Fruit fly (Drosophila melanogaster): Measurements from ENCODE around the gene CG33644.

DNA sequence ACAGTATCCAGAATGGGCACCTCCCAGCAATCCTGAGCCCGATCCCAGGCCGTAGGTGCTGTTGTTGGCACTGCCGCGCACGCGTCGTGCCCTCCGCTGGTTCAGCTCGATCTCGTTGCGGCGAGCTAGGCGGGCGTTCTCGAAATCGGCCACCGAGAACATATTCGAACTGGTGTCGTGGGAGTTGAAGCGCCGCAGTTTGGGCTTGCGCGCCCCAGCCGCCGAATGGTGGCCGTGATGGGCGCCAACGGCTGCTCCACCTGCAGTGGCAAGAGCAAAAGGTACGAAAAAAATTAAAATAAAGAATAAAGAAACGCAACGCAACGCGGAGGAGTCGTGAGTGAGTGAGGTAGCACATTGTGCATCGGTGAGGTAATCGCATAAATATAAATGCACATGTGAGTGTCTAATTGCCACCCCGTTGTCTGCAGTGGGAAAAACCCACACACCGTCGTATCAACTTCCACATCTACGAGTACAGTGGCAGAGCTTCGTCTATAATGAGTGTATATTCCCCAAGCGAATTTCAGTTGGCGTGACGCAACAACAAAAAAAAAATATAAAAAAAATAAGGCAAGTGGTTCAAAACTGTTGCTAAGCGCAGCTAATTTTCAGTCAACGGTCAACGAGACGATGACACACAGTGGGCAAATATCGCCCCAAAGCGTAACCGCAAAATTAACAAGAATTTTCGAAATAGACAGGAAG lies 22.2 kb upstream of the CG33644 start:
- TF ChIP-seq CG15479 (GFP tag; optimal IDR thresholded peaks at IDR 0.05): no peak
- TF ChIP-seq CG18476 (GFP tag; optimal IDR thresholded peaks at IDR 0.05): no peak
- no peak for TF ChIP-seq Dbx (GFP tag; IDR thresholded peaks at IDR 0.05)
- no peak for TF ChIP-seq CG4282 (GFP tag; optimal IDR thresholded peaks at IDR 0.05)
- no peak for TF ChIP-seq ttk (GFP tag; IDR thresholded peaks at IDR 0.05)
- no peak for TF ChIP-seq CG12219 (GFP tag; optimal IDR thresholded peaks at IDR 0.05)
- TF ChIP-seq usp (GFP tag; optimal IDR thresholded peaks at IDR 0.05): no peak
- TF ChIP-seq Dad (GFP tag; optimal IDR thresholded peaks at IDR 0.05): no peak
- no peak for TF ChIP-seq kah (GFP tag; optimal IDR thresholded peaks at IDR 0.05)
- TF ChIP-seq caup (GFP tag; optimal IDR thresholded peaks at IDR 0.05; ENCODE audit: severe bottlenecking): no peak
- no peak for TF ChIP-seq gro (GFP tag; optimal IDR thresholded peaks at IDR 0.05)
- TF ChIP-seq Mrtf (GFP tag; IDR thresholded peaks at IDR 0.05): no peak
- TF ChIP-seq CG4820 (GFP tag; optimal IDR thresholded peaks at IDR 0.05): no peak

All from whole organism, embryonic.